Fruit fly (Drosophila melanogaster) whole organism, adult: Measurements from ENCODE around the gene CG42816.

Experiments
- CG14711 ChIP-seq: fragments of 200-800 bp; sonication (Bioruptor generic); optimal IDR thresholded peaks from 2 replicates; lab custom pipeline; 2018; ENCODE audit warnings: missing biosample characterization, mild to moderate bottlenecking, missing genetic modification characterization, moderate library complexity
- CG5204 ChIP-seq: fragments of 200-800 bp; sonication (Bioruptor generic); optimal IDR thresholded peaks from 2 replicates; lab custom pipeline; 2016; ENCODE audit warnings: missing biosample characterization, missing genetic modification characterization
- CG7101 ChIP-seq: fragments of 200-800 bp; sonication (Bioruptor generic); optimal IDR thresholded peaks from 2 replicates; lab custom pipeline; 2018; ENCODE audit warnings: missing biosample characterization, mild to moderate bottlenecking, missing genetic modification characterization, moderate library complexity
- Clk ChIP-seq: fragments of 200-800 bp; sonication (Bioruptor generic); optimal IDR thresholded peaks from 2 replicates; lab custom pipeline; 2017; ENCODE audit warnings: missing biosample characterization, missing genetic modification characterization
- Crg-1 ChIP-seq: fragments of 200-800 bp; sonication (Bioruptor generic); optimal IDR thresholded peaks from 2 replicates; lab custom pipeline; 2016; ENCODE audit warnings: missing biosample characterization, missing genetic modification characterization
- Hr96 ChIP-seq: fragments of 200-800 bp; sonication (Bioruptor generic); optimal IDR thresholded peaks from 2 replicates; lab custom pipeline; 2016; ENCODE audit warnings: missing biosample characterization, missing genetic modification characterization
- cic ChIP-seq: fragments of 200-800 bp; sonication (Bioruptor generic); optimal IDR thresholded peaks from 2 replicates; lab custom pipeline; 2017; ENCODE audit warnings: missing biosample characterization, mild to moderate bottlenecking, missing genetic modification characterization, moderate library complexity
- kay ChIP-seq: fragments of 200-800 bp; sonication (Bioruptor generic); peaks from one replicate; lab custom pipeline; 2016; ENCODE audit warnings: missing biosample characterization, missing genetic modification characterization, borderline replicate concordance
- ovo ChIP-seq: fragments of 200-800 bp; sonication (Bioruptor generic); optimal IDR thresholded peaks from 2 replicates; lab custom pipeline; 2016; ENCODE audit warnings: missing biosample characterization, missing genetic modification characterization
- pad ChIP-seq: fragments of 200-800 bp; sonication (Bioruptor generic); optimal IDR thresholded peaks from 3 replicates; lab custom pipeline; 2017; ENCODE audit warnings: missing biosample characterization, missing genetic modification characterization, mild to moderate bottlenecking, moderate library complexity, missing genetic modification reagents
- tj ChIP-seq: fragments of 200-800 bp; sonication (Bioruptor generic); optimal IDR thresholded peaks from 3 replicates; lab custom pipeline; 2017; ENCODE audit warnings: missing biosample characterization, mild to moderate bottlenecking, missing genetic modification characterization, moderate library complexity

DNA sequence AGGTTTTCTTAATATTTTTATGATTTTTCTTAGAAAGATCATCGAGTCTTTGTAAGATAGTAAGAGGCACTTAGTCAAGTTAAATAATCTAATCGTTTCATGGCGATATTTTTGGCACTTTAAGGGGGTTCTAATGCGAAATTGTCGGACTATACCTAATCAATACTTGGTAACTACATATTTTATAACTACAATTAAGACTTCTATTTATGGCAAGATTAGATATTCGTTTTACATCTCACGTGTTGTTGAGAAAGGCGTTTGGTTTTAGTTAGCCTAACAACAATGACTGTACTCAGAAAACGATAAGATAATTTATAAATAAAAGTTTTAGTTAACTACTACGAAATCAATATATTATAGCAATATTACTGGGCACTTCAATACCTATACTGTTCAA, 54.9 kb downstream of the CG42816 start:
- no peak for TF ChIP-seq CG7101 (tag; lab: Kevin White, UChicago)
- TF ChIP-seq Hr96: no peak
- no peak for TF ChIP-seq pad (GFP tag; lab: Kevin White, UChicago)
- TF ChIP-seq cic (GFP tag; lab: Kevin White, UChicago): no peak
- TF ChIP-seq Crg-1: no peak
- no peak for TF ChIP-seq CG14711 (tag; lab: Kevin White, UChicago)
- TF ChIP-seq CG5204 (GFP tag; lab: Kevin White, UChicago): no peak
- TF ChIP-seq kay: no peak
- no peak for TF ChIP-seq Clk
- no peak for TF ChIP-seq tj
- no peak for TF ChIP-seq ovo (GFP tag; lab: Kevin White, UChicago)
